Fruit fly (Drosophila melanogaster) whole organism, embryonic: ENCODE data around the gene CG8312.
A peak's percentile ranks its signal among the peaks of the same experiment; 100 is the strongest.

ENCODE experiments used
- CG10274 ChIP-seq: fragments of 200-800 bp; sonication (Bioruptor generic); optimal IDR thresholded peaks from 3 replicates; lab custom pipeline; 2017; ENCODE audit warnings: missing biosample characterization, mild to moderate bottlenecking, missing genetic modification characterization
- CG10654 ChIP-seq: fragments of 200-800 bp; sonication (Bioruptor generic); optimal IDR thresholded peaks from 2 replicates; lab custom pipeline; 2016; ENCODE audit warnings: missing biosample characterization, missing genetic modification characterization
- CG12391 ChIP-seq: fragments of 200-800 bp; sonication (Bioruptor generic); optimal IDR thresholded peaks from 3 replicates; lab custom pipeline; 2018; ENCODE audit warnings: missing biosample characterization, mild to moderate bottlenecking, missing genetic modification characterization, moderate library complexity
- CG13424 ChIP-seq: fragments of 200-800 bp; sonication (Bioruptor generic); optimal IDR thresholded peaks from 2 replicates; lab custom pipeline; 2019; ENCODE audit warnings: missing biosample characterization, mild to moderate bottlenecking, missing genetic modification characterization, moderate library complexity
- CG13624 ChIP-seq: fragments of 200-800 bp; sonication (Bioruptor generic); optimal IDR thresholded peaks from 2 replicates; lab custom pipeline; 2016; ENCODE audit warnings: missing biosample characterization, missing genetic modification characterization
- CG14710 ChIP-seq: fragments of 200-800 bp; sonication (Bioruptor generic); optimal IDR thresholded peaks from 3 replicates; lab custom pipeline; 2019; ENCODE audit warnings: missing biosample characterization, mild to moderate bottlenecking, missing genetic modification characterization, moderate library complexity
- CG1529 ChIP-seq: fragments of 200-800 bp; sonication (Bioruptor generic); optimal IDR thresholded peaks from 3 replicates; lab custom pipeline; 2018; ENCODE audit warnings: missing biosample characterization, missing genetic modification characterization
- CG15601 ChIP-seq: fragments of 200-800 bp; sonication (Bioruptor generic); optimal IDR thresholded peaks from 3 replicates; lab custom pipeline; 2019; ENCODE audit warnings: missing biosample characterization, mild to moderate bottlenecking, missing genetic modification characterization, moderate library complexity
- CG17829 ChIP-seq: fragments of 200-800 bp; optimal IDR thresholded peaks from 2 replicates; lab custom pipeline; 2019; ENCODE audit warnings: missing biosample characterization, mild to moderate bottlenecking, missing genetic modification characterization, moderate library complexity
- CG17912 ChIP-seq: fragments of 200-800 bp; sonication (Bioruptor generic); optimal IDR thresholded peaks from 2 replicates; lab custom pipeline; 2018; ENCODE audit warnings: missing biosample characterization, mild to moderate bottlenecking, missing genetic modification characterization
- CG2199 ChIP-seq: fragments of 200-800 bp; sonication (Bioruptor generic); IDR thresholded peaks from 3 replicates; pipeline ENCODE4 v1.3.6; 2022; ENCODE audit warnings: missing biosample characterization, missing genetic modification characterization
- CG31224 ChIP-seq: fragments of 200-800 bp; sonication (Bioruptor generic); IDR thresholded peaks from 2 replicates; pipeline ENCODE4 v1.3.6; 2022; ENCODE audit warnings: missing biosample characterization, missing genetic modification characterization
- CG32772 ChIP-seq: fragments of 200-800 bp; sonication (Bioruptor generic); IDR thresholded peaks from 2 replicates; pipeline ENCODE4 v1.3.6; 2022; ENCODE audit warnings: missing biosample characterization, missing genetic modification characterization
- CG3847 ChIP-seq: fragments of 200-800 bp; sonication (Bioruptor generic); IDR thresholded peaks from 2 replicates; pipeline ENCODE4 v1.3.6; 2022; ENCODE audit warnings: missing biosample characterization, missing genetic modification characterization
- CG5245 ChIP-seq: fragments of 200-800 bp; sonication (Bioruptor generic); optimal IDR thresholded peaks from 3 replicates; lab custom pipeline; 2016; ENCODE audit warnings: missing biosample characterization, missing genetic modification characterization
- CG6272 ChIP-seq: fragments of 200-800 bp; sonication (Bioruptor generic); IDR thresholded peaks from 2 replicates; pipeline ENCODE4 v1.3.6; 2022; ENCODE audit warnings: missing biosample characterization, missing genetic modification characterization
- CG6791 ChIP-seq: fragments of 200-800 bp; sonication (Bioruptor generic); IDR thresholded peaks from 3 replicates; pipeline ENCODE4 v1.3.6; 2022; ENCODE audit warnings: missing biosample characterization, missing genetic modification characterization; ENCODE audit not compliant: partially characterized antibody
- CG8281 ChIP-seq: fragments of 200-800 bp; sonication (Bioruptor generic); optimal IDR thresholded peaks from 2 replicates; lab custom pipeline; 2018; ENCODE audit warnings: missing biosample characterization, mild to moderate bottlenecking, missing genetic modification characterization, moderate library complexity
- CG8359 ChIP-seq: fragments of 200-800 bp; sonication (Bioruptor generic); optimal IDR thresholded peaks from 2 replicates; lab custom pipeline; 2017; ENCODE audit warnings: missing biosample characterization, mild to moderate bottlenecking, missing genetic modification characterization, borderline replicate concordance
- Dfd ChIP-seq, 2 experiments: fragments of >200 bp; optimal IDR thresholded peaks; 2 replicates each; lab custom pipeline; 2017; ENCODE audit warnings: missing biosample characterization in 2 of 2, missing genetic modification characterization in 2 of 2
- Eip74EF ChIP-seq, 2 experiments: fragments of 200-800 bp in 1 of 2; fragments of >200 bp in 1 of 2; sonication (Bioruptor generic) in 1 of 2; optimal IDR thresholded peaks; 2 replicates each; lab custom pipeline; 2017 to 2019; ENCODE audit warnings: missing biosample characterization in 2 of 2, missing genetic modification characterization in 2 of 2, mild to moderate bottlenecking in 1 of 2, moderate library complexity in 1 of 2
- H2.0 ChIP-seq: fragments of 200-800 bp; sonication (Bioruptor generic); IDR thresholded peaks from 2 replicates; pipeline ENCODE4 v1.3.6; 2022; ENCODE audit warnings: missing biosample characterization, missing genetic modification characterization
- MBD-R2 ChIP-seq: fragments of 200-800 bp; sonication (Bioruptor generic); IDR thresholded peaks from 2 replicates; pipeline ENCODE4 v1.3.6; 2022; ENCODE audit warnings: missing biosample characterization, missing genetic modification characterization
- Mes4 ChIP-seq: fragments of 200-800 bp; sonication (Bioruptor generic); optimal IDR thresholded peaks from 2 replicates; lab custom pipeline; 2016; ENCODE audit warnings: missing biosample characterization, missing genetic modification characterization
- Pdp1 ChIP-seq, 2 experiments: fragments of 200-800 bp; sonication (Bioruptor generic); optimal IDR thresholded peaks; 3 replicates each; lab custom pipeline; 2016; ENCODE audit warnings: missing biosample characterization in 2 of 2, missing genetic modification characterization in 2 of 2, mild to moderate bottlenecking in 1 of 2, moderate library complexity in 1 of 2
- Sry-β ChIP-seq: fragments of 200-800 bp; sonication (Bioruptor generic); optimal IDR thresholded peaks from 2 replicates; lab custom pipeline; 2018; ENCODE audit warnings: missing biosample characterization, mild to moderate bottlenecking, missing genetic modification characterization, moderate library complexity
- Vsx1 ChIP-seq: fragments of 200-800 bp; sonication (Bioruptor generic); optimal IDR thresholded peaks from 2 replicates; lab custom pipeline; 2017; ENCODE audit warnings: missing biosample characterization, mild to moderate bottlenecking, missing genetic modification characterization, missing genetic modification reagents
- bcd ChIP-seq: fragments of 200-800 bp; sonication (Bioruptor generic); optimal IDR thresholded peaks from 2 replicates; lab custom pipeline; 2017; ENCODE audit warnings: missing biosample characterization, mild to moderate bottlenecking, missing genetic modification characterization
- btn ChIP-seq: fragments of 200-800 bp; sonication (Bioruptor generic); optimal IDR thresholded peaks from 2 replicates; lab custom pipeline; 2016; ENCODE audit warnings: missing biosample characterization, missing genetic modification characterization
- danr ChIP-seq: fragments of 200-800 bp; sonication (Bioruptor generic); IDR thresholded peaks from 2 replicates; pipeline ENCODE4 v1.3.6; 2022; ENCODE audit warnings: missing biosample characterization, missing genetic modification characterization
- dm ChIP-seq: fragments of 200-800 bp; sonication (Bioruptor generic); optimal IDR thresholded peaks from 3 replicates; lab custom pipeline; 2016; ENCODE audit warnings: missing biosample characterization, missing genetic modification characterization
- luna ChIP-seq: fragments of 200-800 bp; sonication (Bioruptor generic); optimal IDR thresholded peaks from 2 replicates; lab custom pipeline; 2016; ENCODE audit warnings: missing biosample characterization, missing genetic modification characterization
- nerfin-2 ChIP-seq: fragments of 200-800 bp; sonication (Bioruptor generic); IDR thresholded peaks from 2 replicates; pipeline ENCODE4 v1.3.6; 2022; ENCODE audit warnings: missing biosample characterization, missing genetic modification characterization; ENCODE audit not compliant: partially characterized antibody
- prd ChIP-seq, 3 experiments: fragments of >200 bp in 2 of 3; fragments of 200-800 bp in 1 of 3; sonication (Bioruptor generic) in 1 of 3; optimal IDR thresholded peaks in 2 of 3; IDR thresholded peaks in 1 of 3; 2 replicates in 2 of 3; 3 replicates in 1 of 3; pipeline versions ENCODE4 v1.3.6 to Lab custom; 2017 to 2022; ENCODE audit warnings: missing biosample characterization in 1 of 3, missing genetic modification characterization in 1 of 3
- row ChIP-seq: fragments of 200-800 bp; sonication (Bioruptor generic); IDR thresholded peaks from 3 replicates; pipeline ENCODE4 v1.3.6; 2022; ENCODE audit warnings: missing biosample characterization, missing genetic modification characterization
- salm ChIP-seq: fragments of 200-800 bp; sonication (Bioruptor generic); optimal IDR thresholded peaks from 2 replicates; lab custom pipeline; 2018; ENCODE audit warnings: missing biosample characterization, mild to moderate bottlenecking, missing genetic modification characterization
- sd ChIP-seq: fragments of 200-800 bp; sonication (Bioruptor generic); optimal IDR thresholded peaks from 3 replicates; lab custom pipeline; 2018; ENCODE audit warnings: missing biosample characterization, mild to moderate bottlenecking, missing genetic modification characterization, moderate library complexity
- sens ChIP-seq: fragments of 200-800 bp; sonication (Bioruptor generic); peaks from one replicate; lab custom pipeline; 2016; ENCODE audit warnings: missing biosample characterization, missing genetic modification characterization
- sug ChIP-seq: fragments of 200-800 bp; optimal IDR thresholded peaks from 2 replicates; lab custom pipeline; 2019; ENCODE audit warnings: missing biosample characterization, mild to moderate bottlenecking, missing genetic modification characterization, moderate library complexity
- tin ChIP-seq: fragments of 200-800 bp; sonication (Bioruptor generic); optimal IDR thresholded peaks from 3 replicates; lab custom pipeline; 2016; ENCODE audit warnings: missing biosample characterization, missing genetic modification characterization
- zen2 ChIP-seq: fragments of 200-800 bp; sonication (Bioruptor generic); IDR thresholded peaks from 3 replicates; pipeline ENCODE4 v1.3.6; 2022; ENCODE audit warnings: missing biosample characterization, missing genetic modification characterization; ENCODE audit not compliant: partially characterized antibody

CG8312 gene

DNA sequence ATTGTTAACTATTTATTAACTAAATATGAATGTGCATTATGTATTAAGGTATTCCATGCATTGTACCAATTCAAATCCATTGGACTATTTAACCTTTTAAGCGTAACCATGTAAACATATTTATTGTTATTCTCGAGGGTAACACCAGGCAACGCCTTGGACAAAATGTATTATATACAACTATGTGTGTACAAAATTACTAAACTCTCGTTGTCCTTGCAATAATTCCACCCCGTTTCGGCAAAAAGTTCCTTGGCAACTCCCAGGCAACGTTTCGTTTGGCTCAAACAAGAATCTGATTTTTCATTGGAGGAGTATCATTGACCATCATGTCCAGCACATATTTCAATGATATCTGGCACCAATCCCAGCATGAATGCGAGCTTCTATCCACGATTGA lies 25.2 kb upstream of the CG8312 start, which contains the start of gene CG16789:
Gene CG16789, plus strand, starts transcription at position 301 of the 400 bp plus-strand sequence.
- TF ChIP-seq H2.0 (no peak), CG8359 (GFP tag; lab: Kevin White, UChicago) (no peak), nerfin-2 (no peak), CG3847 (GFP tag; lab: Robert Waterston, UW) (no peak), CG14710 (no peak), zen2 (no peak), CG10654 (no peak), prd (optimal IDR thresholded peaks at IDR 0.05; lab: Kevin White, UChicago) (no peak), prd (GFP tag; IDR thresholded peaks at IDR 0.05; lab: Robert Waterston, UW) (no peak), CG13624 (GFP tag; lab: Kevin White, UChicago) (no peak), Eip74EF (GFP tag; optimal IDR thresholded peaks at IDR 0.05; lab: Kevin White, UChicago) (no peak), Dfd (GFP tag; optimal IDR thresholded peaks at IDR 0.05; lab: Kevin White, UChicago) (no peak), CG13424 (tag; lab: Kevin White, UChicago) (no peak), Vsx1 (GFP tag; lab: Kevin White, UChicago) (no peak), tin (GFP tag; lab: Kevin White, UChicago) (no peak)

- 0 out of 2 replicates have a peak, but pooled peaks have one; percentile 42 for TF ChIP-seq MBD-R2 (GFP tag; lab: Robert Waterston, UW)
- peak; percentile 13; the same call in 1 of the 3 replicates for TF ChIP-seq row (GFP tag; lab: Robert Waterston, UW)
- TF ChIP-seq CG1529 (GFP tag; lab: Kevin White, UChicago), result no peak
- TF ChIP-seq CG17912 (GFP tag; lab: Kevin White, UChicago), result no peak
- TF ChIP-seq dm (GFP tag; lab: Kevin White, UChicago), result no peak
- peak; percentile 54 for TF ChIP-seq Sry-β (GFP tag; lab: Kevin White, UChicago)
- no peak for TF ChIP-seq CG17829 (tag; lab: Kevin White, UChicago)
- no peak for TF ChIP-seq CG32772 (GFP tag; lab: Robert Waterston, UW)
Measured at dm6 chr3R:9570114-9570513, 21.0 kb upstream of the CG8312 start, which contains the start of gene CG16790. Gene CG16790, minus strand, starts transcription at chr3R:9570214.

DNA sequence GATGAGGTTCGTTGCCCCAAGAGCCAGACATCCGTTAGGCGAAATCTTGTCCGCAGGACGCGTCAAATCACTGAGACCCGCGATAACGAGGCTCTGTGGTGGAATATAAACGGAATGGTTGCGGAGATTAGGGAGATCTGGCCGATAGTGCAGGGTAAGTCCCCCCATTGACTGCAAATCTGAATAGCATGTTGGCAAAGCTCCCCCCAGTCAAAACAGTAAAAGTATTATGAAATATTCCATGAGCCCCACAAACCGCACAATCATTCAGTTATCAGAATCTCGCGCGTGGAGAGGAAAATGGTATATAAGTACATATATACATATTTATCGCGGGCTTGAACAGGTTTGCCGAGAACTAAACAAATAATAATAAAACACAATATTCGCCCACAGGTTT lies 20.5 kb upstream of the CG8312 start:
- no peak for TF ChIP-seq bcd (GFP tag; lab: Kevin White, UChicago)
- peak in 1 of 2 experiments; percentile 35 for TF ChIP-seq Pdp1 (GFP tag; optimal IDR thresholded peaks at IDR 0.05; lab: Kevin White, UChicago)
- 0 out of 3 replicates have a peak, but pooled peaks have one; percentile 33 for TF ChIP-seq CG6791
- TF ChIP-seq sug, result peak; percentile 27
- TF ChIP-seq Sry-β (GFP tag; lab: Kevin White, UChicago), result no peak
- TF ChIP-seq CG15601 (tag; lab: Kevin White, UChicago), result no peak
- TF ChIP-seq CG2199 (GFP tag; lab: Robert Waterston, UW), result no peak
- no peak for TF ChIP-seq CG10274 (GFP tag; lab: Kevin White, UChicago)
- TF ChIP-seq btn (GFP tag; lab: Kevin White, UChicago), result no peak
- TF ChIP-seq CG6272 (GFP tag; lab: Robert Waterston, UW), result no peak
- no peak for TF ChIP-seq luna (GFP tag; lab: Kevin White, UChicago)
- TF ChIP-seq danr, result no peak
- TF ChIP-seq sens, result peak; percentile 24
- TF ChIP-seq CG31224 (GFP tag; lab: Robert Waterston, UW), result no peak
- TF ChIP-seq CG8281 (tag; lab: Kevin White, UChicago), result no peak
- no peak for TF ChIP-seq sd (tag; lab: Kevin White, UChicago)
- TF ChIP-seq CG5245, result no peak
- no peak for TF ChIP-seq salm (tag; lab: Kevin White, UChicago)
- TF ChIP-seq Mes4 (GFP tag; lab: Kevin White, UChicago), result no peak
- no peak for TF ChIP-seq CG12391 (tag; lab: Kevin White, UChicago)
